Worm (Caenorhabditis elegans): ENCODE data around the gene srx-36.

The srx-36 gene

DNA sequence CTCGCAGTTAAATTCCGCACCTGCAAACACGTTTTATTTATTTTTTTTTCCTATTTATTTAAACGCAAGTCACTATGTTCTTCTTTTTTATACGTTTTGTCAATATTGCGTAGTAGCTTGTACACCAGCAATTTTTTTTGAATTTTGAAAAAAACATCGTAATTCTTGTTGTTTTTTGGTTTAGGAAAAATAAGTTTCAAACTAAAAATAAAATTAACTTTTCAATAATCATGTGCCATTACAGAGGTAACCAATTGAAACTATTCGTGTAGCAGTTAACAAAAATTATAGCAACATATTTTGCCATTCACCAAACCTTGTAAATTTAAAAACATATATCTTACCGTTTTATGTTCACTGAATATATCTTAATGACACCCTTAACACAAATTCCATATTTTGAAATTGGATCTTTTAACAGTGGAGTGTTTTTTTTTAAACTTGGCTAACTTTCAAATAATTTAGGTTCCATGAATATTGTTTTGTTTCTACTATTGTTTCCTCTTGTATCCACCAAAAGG is 7.6 kb downstream of the srx-36 start, which contains the start of gene lmd-5:
TSS of gene lmd-5 (plus strand) at position 471 of the 521 bp plus-strand sequence.
- TF ChIP-seq sea-1 (GFP tag; conservative IDR thresholded peaks at IDR 0.05) = no peak

- TF ChIP-seq B0310.2 (tag; optimal IDR thresholded peaks at IDR 0.05) (no peak), tbx-37 (GFP tag; conservative IDR thresholded peaks at IDR 0.05) (no peak)
These were observed 10.7 kb downstream of the srx-36 start, which contains the start of gene srx-34 for ce11 chrV:7120168-7120567. srx-34 (minus strand) TSS chrV:7120268.

ce11 chrV:7118796-7119195 is 12.1 kb downstream of the srx-36 start, which contains the start of gene srx-33:
srx-33 (minus strand) TSS chrV:7118896.
- TF ChIP-seq B0310.2 (tag; optimal IDR thresholded peaks at IDR 0.05) = no peak
- no peak for TF ChIP-seq ets-7 (tag; optimal IDR thresholded peaks at IDR 0.05)
- no peak for TF ChIP-seq tra-4 (tag; optimal IDR thresholded peaks at IDR 0.05)
- no peak for TF ChIP-seq ceh-13 (GFP tag; optimal IDR thresholded peaks at IDR 0.05)
- no peak for TF ChIP-seq F13C5.2 (tag; optimal IDR thresholded peaks at IDR 0.05)
- no peak for TF ChIP-seq hmg-4 (GFP tag; optimal IDR thresholded peaks at IDR 0.05)

ce11 chrV:7112223-7112622 is 18.7 kb downstream of the srx-36 start:
- TF ChIP-seq flt-1 (GFP tag; IDR thresholded peaks at IDR 0.05) (no peak), aly-1 (tag; optimal IDR thresholded peaks at IDR 0.05) (no peak), ama-1 (optimal IDR thresholded peaks at IDR 0.05) (no peak), hmg-4 (GFP tag; optimal IDR thresholded peaks at IDR 0.05) (no peak), pes-1 (GFP tag; IDR thresholded peaks at IDR 0.05) (no peak), ceh-36 (tag; optimal IDR thresholded peaks at IDR 0.05) (no peak), ceh-13 (GFP tag; optimal IDR thresholded peaks at IDR 0.05) (no peak), sea-1 (GFP tag; conservative IDR thresholded peaks at IDR 0.05) (no peak)

ce11 chrV:7111276-7111675 is 19.6 kb downstream of the srx-36 start:
- TF ChIP-seq F13C5.2 (tag; optimal IDR thresholded peaks at IDR 0.05) = no peak
- no peak for TF ChIP-seq ceh-36 (tag; optimal IDR thresholded peaks at IDR 0.05)
- no peak for TF ChIP-seq ets-7 (tag; optimal IDR thresholded peaks at IDR 0.05)
- no peak for TF ChIP-seq tbx-11 (GFP tag; IDR thresholded peaks at IDR 0.05)
- TF ChIP-seq hmbx-1 (tag; optimal IDR thresholded peaks at IDR 0.05) = no peak
- TF ChIP-seq aly-1 (tag; optimal IDR thresholded peaks at IDR 0.05) = no peak
- TF ChIP-seq ceh-13 (GFP tag; optimal IDR thresholded peaks at IDR 0.05) = no peak
- no peak for TF ChIP-seq scrt-1 (GFP tag; IDR thresholded peaks at IDR 0.05)
- TF ChIP-seq sea-1 (GFP tag; conservative IDR thresholded peaks at IDR 0.05) = no peak
- no peak for TF ChIP-seq B0310.2 (tag; optimal IDR thresholded peaks at IDR 0.05)
- TF ChIP-seq tbx-37 (GFP tag; conservative IDR thresholded peaks at IDR 0.05) = no peak

DNA sequence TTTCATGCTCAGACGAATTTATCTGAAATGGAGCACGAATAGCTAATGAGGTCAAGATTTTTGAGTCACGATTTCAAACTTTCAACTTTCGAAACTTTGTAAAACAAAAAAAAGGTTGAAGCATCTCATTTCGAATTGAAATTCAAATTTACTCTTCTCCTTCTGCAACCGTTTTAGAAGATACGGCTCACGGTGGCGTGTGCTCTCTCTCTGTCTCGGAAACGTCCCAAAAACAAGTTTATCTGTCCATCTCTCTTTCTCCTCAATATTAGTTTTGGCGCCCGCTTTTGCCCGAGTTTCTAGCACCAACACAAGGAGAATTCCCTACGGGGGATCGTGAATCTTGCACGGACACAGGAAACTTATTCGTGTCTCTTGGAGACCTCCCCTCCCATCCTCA is 20.5 kb downstream of the srx-36 start:
- TF ChIP-seq hmg-4 (GFP tag; optimal IDR thresholded peaks at IDR 0.05) (no peak), aly-1 (tag; optimal IDR thresholded peaks at IDR 0.05) (no peak)

ce11 chrV:7106499-7107152 is 24.2 kb downstream of the srx-36 start:
- TF ChIP-seq tbx-37 (GFP tag; conservative IDR thresholded peaks at IDR 0.05) (no peak), hnd-1 (tag; optimal IDR thresholded peaks at IDR 0.05) (no peak), ets-7 (tag; optimal IDR thresholded peaks at IDR 0.05) (no peak), scrt-1 (GFP tag; IDR thresholded peaks at IDR 0.05) (no peak), B0310.2 (tag; optimal IDR thresholded peaks at IDR 0.05) (no peak)

DNA sequence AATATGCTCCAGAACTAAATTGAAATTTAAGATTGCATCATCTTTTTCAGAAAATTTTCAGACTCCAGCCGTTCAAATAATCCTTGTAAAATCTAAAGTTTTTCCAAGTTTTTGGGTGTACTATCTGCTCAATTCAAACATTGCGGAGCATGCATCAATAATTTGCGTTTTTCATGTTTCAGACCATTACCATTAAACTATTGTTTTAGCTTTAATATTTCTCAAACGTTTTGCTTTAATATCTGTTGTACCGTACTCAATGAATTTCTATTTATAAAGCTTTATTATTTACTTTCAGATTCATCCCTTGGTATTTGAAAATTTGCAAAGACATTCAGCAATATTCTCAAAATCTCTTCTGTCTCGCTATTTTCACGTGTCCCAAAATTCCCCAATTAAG is 27.6 kb downstream of the srx-36 start, which contains the start of gene odr-2:
TSS of gene odr-2 (plus strand) at position 301 of the 400 bp plus-strand sequence.
- TF ChIP-seq ceh-13 (GFP tag; optimal IDR thresholded peaks at IDR 0.05) (no peak), aly-1 (tag; optimal IDR thresholded peaks at IDR 0.05) (no peak), ets-7 (tag; optimal IDR thresholded peaks at IDR 0.05) (no peak), hmbx-1 (tag; optimal IDR thresholded peaks at IDR 0.05) (no peak), scrt-1 (GFP tag; IDR thresholded peaks at IDR 0.05) (no peak), F13C5.2 (tag; optimal IDR thresholded peaks at IDR 0.05) (no peak), ceh-36 (tag; optimal IDR thresholded peaks at IDR 0.05) (no peak), tra-4 (tag; optimal IDR thresholded peaks at IDR 0.05) (no peak), hmg-4 (GFP tag; optimal IDR thresholded peaks at IDR 0.05) (no peak), ama-1 (optimal IDR thresholded peaks at IDR 0.05) (no peak)

- TF ChIP-seq tbx-37 (GFP tag; conservative IDR thresholded peaks at IDR 0.05) (no peak), sea-1 (GFP tag; conservative IDR thresholded peaks at IDR 0.05) (no peak), scrt-1 (GFP tag; IDR thresholded peaks at IDR 0.05) (no peak), hmg-4 (GFP tag; optimal IDR thresholded peaks at IDR 0.05) (no peak), tra-4 (tag; optimal IDR thresholded peaks at IDR 0.05) (no peak), ama-1 (optimal IDR thresholded peaks at IDR 0.05) (no peak), B0310.2 (tag; optimal IDR thresholded peaks at IDR 0.05) (no peak), ceh-36 (tag; optimal IDR thresholded peaks at IDR 0.05) (no peak), flt-1 (GFP tag; IDR thresholded peaks at IDR 0.05) (no peak), ceh-13 (GFP tag; optimal IDR thresholded peaks at IDR 0.05) (no peak), F13C5.2 (tag; optimal IDR thresholded peaks at IDR 0.05) (no peak)
These were observed 34.1 kb downstream of the srx-36 start for ce11 chrV:7096811-7097210.
